Worm (Caenorhabditis elegans) whole organism, late embryonic: ENCODE results near the gene gst-33.

Source experiments
- dmd-4 ChIP-seq: sonication (generic microtip); optimal IDR thresholded peaks from 2 replicates; lab custom pipeline; 2016; ENCODE audit warnings: borderline replicate concordance, missing genetic modification characterization, missing compliant biosample characterization
- elt-2 ChIP-seq: sonication (generic microtip); optimal IDR thresholded peaks from 2 replicates; lab custom pipeline; 2016; ENCODE audit warnings: missing genetic modification reagents, missing genetic modification characterization, missing compliant biosample characterization
- ets-4 ChIP-seq: sonication (generic microtip); optimal IDR thresholded peaks from 2 replicates; lab custom pipeline; 2016; ENCODE audit warnings: missing genetic modification characterization, missing compliant biosample characterization
- hlh-13 ChIP-seq: fragments of 200-800 bp; sonication (Bioruptor generic); optimal IDR thresholded peaks from 2 replicates; lab custom pipeline; 2018; ENCODE audit warnings: mild to moderate bottlenecking, missing genetic modification characterization, missing compliant biosample characterization
- tbx-2 ChIP-seq: sonication (generic microtip); optimal IDR thresholded peaks from 2 replicates; lab custom pipeline; 2016; ENCODE audit warnings: missing genetic modification characterization, missing compliant biosample characterization
- unc-55 ChIP-seq: sonication (generic microtip); optimal IDR thresholded peaks from 2 replicates; lab custom pipeline; 2017; ENCODE audit warnings: missing biosample characterization, missing genetic modification reagents, missing genetic modification characterization

ce11 chrV:3464897-3465296 lies 3.5 kb downstream of the gst-33 start:
- no peak for TF ChIP-seq elt-2 (tag; lab: Kevin White, UChicago)
- no peak for TF ChIP-seq ets-4 (tag; lab: Kevin White, UChicago)
- TF ChIP-seq unc-55: no peak
- TF ChIP-seq tbx-2 (tag; lab: Kevin White, UChicago): no peak
- no peak for TF ChIP-seq hlh-13
- no peak for TF ChIP-seq dmd-4
